Worm (Caenorhabditis elegans) whole organism, young adult: Measurements from ENCODE around the gene C42D8.9.

Experiments used
- B0019.2 ChIP-seq: fragments of 200-800 bp; sonication (Bioruptor generic); conservative IDR thresholded peaks from 2 replicates; pipeline ENCODE4 v1.3.6; 2022; ENCODE audit warnings: missing genetic modification reagents, missing genetic modification characterization, missing compliant biosample characterization
- B0261.1 ChIP-seq: sonication (generic microtip); optimal IDR thresholded peaks from 2 replicates; lab custom pipeline; 2016; ENCODE audit warnings: mild to moderate bottlenecking, missing genetic modification characterization, moderate library complexity, missing compliant biosample characterization
- F22D6.2 ChIP-seq: sonication (generic microtip); optimal IDR thresholded peaks from 2 replicates; lab custom pipeline; 2016; ENCODE audit warnings: mild to moderate bottlenecking, missing genetic modification characterization, missing compliant biosample characterization
- F23B12.7 ChIP-seq: sonication (generic microtip); optimal IDR thresholded peaks from 2 replicates; lab custom pipeline; 2017; ENCODE audit warnings: missing genetic modification characterization, mild to moderate bottlenecking, missing compliant biosample characterization, antibody characterized with exemption, moderate library complexity; ENCODE audit not compliant: insufficient read depth
- F37B4.10 ChIP-seq: fragments of 200-800 bp; sonication (Bioruptor generic); IDR thresholded peaks from 2 replicates; pipeline ENCODE4 v1.3.6; 2022; ENCODE audit warnings: missing genetic modification characterization, missing compliant biosample characterization
- F49E8.2 ChIP-seq: sonication (generic microtip); optimal IDR thresholded peaks from 3 replicates; lab custom pipeline; 2017; ENCODE audit warnings: missing genetic modification characterization, mild to moderate bottlenecking, missing compliant biosample characterization, antibody characterized with exemption, moderate library complexity; ENCODE audit not compliant: insufficient read depth
- T07F8.4 ChIP-seq: sonication (generic microtip); optimal IDR thresholded peaks from 2 replicates; lab custom pipeline; 2016; ENCODE audit warnings: mild to moderate bottlenecking, missing genetic modification characterization, moderate library complexity, missing compliant biosample characterization
- Y53F4B.3 ChIP-seq: fragments of 200-800 bp; sonication (Bioruptor generic); IDR thresholded peaks from 2 replicates; pipeline ENCODE4 v1.3.6; 2022; ENCODE audit warnings: missing genetic modification reagents, missing genetic modification characterization, missing compliant biosample characterization
- Y67H2A.10 ChIP-seq: fragments of 200-800 bp; sonication (Bioruptor generic); conservative IDR thresholded peaks from 2 replicates; pipeline ENCODE4 v1.3.6; 2022; ENCODE audit warnings: missing genetic modification reagents, missing genetic modification characterization, missing compliant biosample characterization
- ZK185.1 ChIP-seq: sonication (generic microtip); optimal IDR thresholded peaks from 2 replicates; lab custom pipeline; 2016; ENCODE audit warnings: mild to moderate bottlenecking, missing genetic modification characterization, missing compliant biosample characterization; ENCODE audit not compliant: poor library complexity, severe bottlenecking
- ama-1 ChIP-seq, 3 experiments: fragments of 150-350 bp in 1 of 3; sonication (generic microtip) in 2 of 3; optimal IDR thresholded peaks; 2 replicates each; lab custom pipeline; 2014 to 2018; ENCODE audit warnings: missing biosample characterization in 2 of 3, missing genetic modification characterization in 2 of 3, missing genetic modification reagents in 2 of 3
- attf-5 ChIP-seq: fragments of 200-800 bp; sonication (Bioruptor generic); optimal IDR thresholded peaks from 2 replicates; lab custom pipeline; 2018; ENCODE audit warnings: mild to moderate bottlenecking, missing genetic modification characterization, missing compliant biosample characterization
- bed-1 ChIP-seq: fragments of 200-800 bp; sonication (Bioruptor generic); IDR thresholded peaks from 2 replicates; pipeline ENCODE4 v1.3.6; 2022; ENCODE audit warnings: missing genetic modification reagents, missing genetic modification characterization, missing compliant biosample characterization
- bed-2 ChIP-seq: fragments of 200-800 bp; sonication (Bioruptor generic); IDR thresholded peaks from 2 replicates; pipeline ENCODE4 v1.3.6; 2022; ENCODE audit warnings: missing genetic modification reagents, missing genetic modification characterization, missing compliant biosample characterization
- ceh-40 ChIP-seq: fragments of 200-800 bp; sonication (Bioruptor generic); IDR thresholded peaks from 2 replicates; pipeline ENCODE4 v1.3.6; 2022; ENCODE audit warnings: missing genetic modification characterization, missing compliant biosample characterization
- ceh-58 ChIP-seq: fragments of 200-800 bp; sonication (Bioruptor generic); IDR thresholded peaks from 2 replicates; pipeline ENCODE4 v1.3.6; 2022; ENCODE audit warnings: missing genetic modification characterization, missing compliant biosample characterization
- ceh-79 ChIP-seq: sonication (generic microtip); optimal IDR thresholded peaks from 2 replicates; lab custom pipeline; 2017; ENCODE audit warnings: mild to moderate bottlenecking, missing genetic modification characterization, missing compliant biosample characterization
- die-1 ChIP-seq: sonication (generic microtip); optimal IDR thresholded peaks from 2 replicates; lab custom pipeline; 2016; ENCODE audit warnings: missing genotype, mild to moderate bottlenecking, missing genetic modification characterization, missing compliant biosample characterization
- dox-1 ChIP-seq: fragments of 200-800 bp; sonication (Bioruptor generic); IDR thresholded peaks from 2 replicates; pipeline ENCODE4 v1.3.6; 2022; ENCODE audit warnings: missing genetic modification reagents, missing genetic modification characterization, missing compliant biosample characterization
- dpff-1 ChIP-seq: sonication (generic microtip); optimal IDR thresholded peaks from 2 replicates; lab custom pipeline; 2017; ENCODE audit warnings: mild to moderate bottlenecking, missing genetic modification characterization, missing compliant biosample characterization
- efl-1 ChIP-seq: fragments of 150-350 bp; optimal IDR thresholded peaks from 2 replicates; lab custom pipeline; 2014; ENCODE audit warnings: missing biosample characterization, missing genetic modification reagents, missing genetic modification characterization
- egl-18 ChIP-seq: fragments of 200-800 bp; sonication (Bioruptor generic); IDR thresholded peaks from 2 replicates; pipeline ENCODE4 v1.3.6; 2022; ENCODE audit warnings: missing genetic modification reagents, missing genetic modification characterization, missing compliant biosample characterization
- egrh-3 ChIP-seq: fragments of 200-800 bp; sonication (Bioruptor generic); IDR thresholded peaks from 2 replicates; pipeline ENCODE4 v1.3.6; 2022; ENCODE audit warnings: missing genetic modification reagents, missing genetic modification characterization, missing compliant biosample characterization
- ekl-4 ChIP-seq: fragments of 200-800 bp; sonication (Bioruptor generic); IDR thresholded peaks from 2 replicates; pipeline ENCODE4 v1.3.6; 2022; ENCODE audit warnings: missing genetic modification reagents, missing genetic modification characterization, missing compliant biosample characterization
- ets-4 ChIP-seq: fragments of 200-800 bp; sonication (Bioruptor generic); optimal IDR thresholded peaks from 2 replicates; lab custom pipeline; 2018; ENCODE audit warnings: mild to moderate bottlenecking, missing genetic modification characterization, missing compliant biosample characterization
- hrde-1 ChIP-seq: sonication (generic microtip); optimal IDR thresholded peaks from 2 replicates; lab custom pipeline; 2016; ENCODE audit warnings: missing genetic modification characterization, mild to moderate bottlenecking, missing compliant biosample characterization, moderate library complexity, missing genotype, missing genetic modification reagents, borderline replicate concordance
- let-526 ChIP-seq: fragments of 200-800 bp; sonication (Bioruptor generic); IDR thresholded peaks from 2 replicates; pipeline ENCODE4 v1.3.6; 2022; ENCODE audit warnings: missing genetic modification reagents, missing genetic modification characterization, missing compliant biosample characterization
- lin-26 ChIP-seq: fragments of 200-800 bp; sonication (Bioruptor generic); IDR thresholded peaks from 2 replicates; pipeline ENCODE4 v1.3.6; 2022; ENCODE audit warnings: missing genetic modification reagents, missing genetic modification characterization, missing compliant biosample characterization
- lir-1 ChIP-seq: fragments of 200-800 bp; sonication (Bioruptor generic); conservative IDR thresholded peaks from 2 replicates; pipeline ENCODE4 v1.3.6; 2022; ENCODE audit warnings: missing genetic modification reagents, missing genetic modification characterization, missing compliant biosample characterization
- lsl-1 ChIP-seq: fragments of 200-800 bp; sonication (Bioruptor generic); optimal IDR thresholded peaks from 2 replicates; lab custom pipeline; 2018; ENCODE audit warnings: mild to moderate bottlenecking, missing genetic modification characterization, moderate library complexity, missing compliant biosample characterization
- madf-6 ChIP-seq: fragments of 200-800 bp; sonication (Bioruptor generic); IDR thresholded peaks from 2 replicates; pipeline ENCODE4 v1.3.6; 2022; ENCODE audit warnings: missing genetic modification reagents, missing genetic modification characterization, missing compliant biosample characterization
- madf-8 ChIP-seq: fragments of 200-800 bp; sonication (Bioruptor generic); conservative IDR thresholded peaks from 2 replicates; pipeline ENCODE4 v1.3.6; 2022; ENCODE audit warnings: missing genetic modification reagents, missing genetic modification characterization, missing compliant biosample characterization
- mel-28 ChIP-seq: sonication (generic microtip); optimal IDR thresholded peaks from 2 replicates; lab custom pipeline; 2016; ENCODE audit warnings: borderline replicate concordance, mild to moderate bottlenecking, missing genetic modification characterization, missing compliant biosample characterization
- mes-4 ChIP-seq: sonication (generic microtip); optimal IDR thresholded peaks from 2 replicates; lab custom pipeline; 2016; ENCODE audit warnings: missing genotype, missing genetic modification characterization, missing compliant biosample characterization
- nfyb-1 ChIP-seq: fragments of 200-800 bp; sonication (Bioruptor generic); IDR thresholded peaks from 2 replicates; pipeline ENCODE4 v1.3.6; 2022; ENCODE audit warnings: missing genetic modification reagents, missing genetic modification characterization, missing compliant biosample characterization
- nhr-120 ChIP-seq: fragments of 200-800 bp; sonication (Bioruptor generic); IDR thresholded peaks from 2 replicates; pipeline ENCODE4 v1.3.6; 2022; ENCODE audit warnings: missing genetic modification characterization, missing compliant biosample characterization
- nhr-27 ChIP-seq: fragments of 200-800 bp; sonication (Bioruptor generic); optimal IDR thresholded peaks from 2 replicates; lab custom pipeline; 2018; ENCODE audit warnings: mild to moderate bottlenecking, missing genetic modification characterization, moderate library complexity, missing compliant biosample characterization
- nhr-90 ChIP-seq: sonication (generic microtip); optimal IDR thresholded peaks from 2 replicates; lab custom pipeline; 2016; ENCODE audit warnings: missing genotype, mild to moderate bottlenecking, missing genetic modification characterization, missing compliant biosample characterization
- pha-4 ChIP-seq: fragments of 150-350 bp; sonication (generic microtip); optimal IDR thresholded peaks from 2 replicates; lab custom pipeline; 2014; ENCODE audit warnings: missing biosample characterization, missing genetic modification reagents, missing genetic modification characterization
- repo-1 ChIP-seq: sonication (generic microtip); optimal IDR thresholded peaks from 2 replicates; lab custom pipeline; 2017; ENCODE audit warnings: mild to moderate bottlenecking, missing genetic modification characterization, missing compliant biosample characterization
- snpc-4 ChIP-seq, 5 experiments: fragments of 150-350 bp in 1 of 5; sonication (generic microtip) in 4 of 5; optimal IDR thresholded peaks; 2 replicates each; lab custom pipeline; 2014 to 2018; ENCODE audit warnings: missing genetic modification characterization in 5 of 5, missing biosample characterization in 3 of 5, antibody characterized with exemption in 2 of 5, mild to moderate bottlenecking in 2 of 5, missing compliant biosample characterization in 2 of 5, missing genotype in 2 of 5, moderate library complexity in 2 of 5, missing genetic modification reagents in 1 of 5
- somi-1 ChIP-seq: fragments of 200-800 bp; sonication (Bioruptor generic); optimal IDR thresholded peaks from 2 replicates; lab custom pipeline; 2018; ENCODE audit warnings: mild to moderate bottlenecking, missing genetic modification characterization, missing compliant biosample characterization
- tbx-9 ChIP-seq: sonication (generic microtip); optimal IDR thresholded peaks from 2 replicates; lab custom pipeline; 2016; ENCODE audit warnings: borderline replicate concordance, missing genetic modification characterization, inconsistent platforms, missing compliant biosample characterization
- xnd-1 ChIP-seq: sonication (generic microtip); optimal IDR thresholded peaks from 2 replicates; lab custom pipeline; 2016; ENCODE audit warnings: missing genotype, missing genetic modification reagents, missing genetic modification characterization, missing compliant biosample characterization
- ztf-22 ChIP-seq: fragments of 200-800 bp; sonication (Bioruptor generic); optimal IDR thresholded peaks from 2 replicates; lab custom pipeline; 2018; ENCODE audit warnings: mild to moderate bottlenecking, missing genetic modification characterization, moderate library complexity, missing compliant biosample characterization
- ztf-26 ChIP-seq: sonication (generic microtip); optimal IDR thresholded peaks from 2 replicates; lab custom pipeline; 2017; ENCODE audit warnings: missing genetic modification characterization, missing compliant biosample characterization
- ztf-28 ChIP-seq: fragments of 200-800 bp; sonication (Bioruptor generic); IDR thresholded peaks from 2 replicates; pipeline ENCODE4 v1.3.6; 2022; ENCODE audit warnings: missing genetic modification reagents, missing genetic modification characterization, missing compliant biosample characterization

Gene C42D8.9

ce11 chrX:5100738-5101379 lies 6.0 kb downstream of the C42D8.9 start, which contains the start of gene vit-2 (continued):
- TF ChIP-seq mes-4 (tag; lab: Kevin White, UChicago) = no peak
- TF ChIP-seq dox-1 (GFP tag; lab: Robert Waterston, UW) = peak; percentile 60
- no peak for TF ChIP-seq lir-1
- TF ChIP-seq efl-1 = no peak
- TF ChIP-seq egrh-3 (GFP tag; lab: Robert Waterston, UW) = peak; percentile 56; the same call in 1 of the 2 replicates
- peak; percentile 74; the same call in 1 of the 2 replicates for TF ChIP-seq let-526 (GFP tag; lab: Robert Waterston, UW)
- TF ChIP-seq F37B4.10 (GFP tag; lab: Robert Waterston, UW) = no peak
- TF ChIP-seq lin-26 (GFP tag; lab: Robert Waterston, UW) = no peak
- no peak for TF ChIP-seq ceh-40
- TF ChIP-seq F49E8.2 = no peak
- TF ChIP-seq ztf-26 (tag; lab: Kevin White, UChicago) = peak; percentile 7
- no peak for TF ChIP-seq nhr-27
- TF ChIP-seq snpc-4 (GFP tag; optimal IDR thresholded peaks at IDR 0.05; lab: Kevin White, UChicago) = no peak
- peak in 1 of 4 experiments; percentile 16 for TF ChIP-seq snpc-4 (tag; optimal IDR thresholded peaks at IDR 0.05; lab: Kevin White, UChicago)
- no peak for TF ChIP-seq ZK185.1 (tag; lab: Kevin White, UChicago)
- TF ChIP-seq die-1 (tag; lab: Kevin White, UChicago) = no peak
- no peak for TF ChIP-seq F22D6.2 (tag; lab: Kevin White, UChicago)
- no peak for TF ChIP-seq lsl-1 (GFP tag; lab: Kevin White, UChicago)
- no peak for TF ChIP-seq ceh-79
- no peak for TF ChIP-seq somi-1
- TF ChIP-seq ekl-4 = peak; percentile 54; the same call in 1 of the 2 replicates
- TF ChIP-seq F23B12.7 = no peak
- TF ChIP-seq B0261.1 (tag; lab: Kevin White, UChicago) = no peak
- no peak for TF ChIP-seq nhr-120
- TF ChIP-seq egl-18 (GFP tag; lab: Robert Waterston, UW) = no peak
- no peak for TF ChIP-seq mel-28 (tag; lab: Kevin White, UChicago)
- no peak for TF ChIP-seq ztf-28 (GFP tag; lab: Robert Waterston, UW)
- no peak for TF ChIP-seq pha-4 (tag; lab: Kevin White, UChicago)
- peak; percentile 30; the same call in 1 of the 2 replicates for TF ChIP-seq madf-6 (GFP tag; lab: Robert Waterston, UW)
- TF ChIP-seq madf-8 (GFP tag; lab: Robert Waterston, UW) = no peak
- no peak for TF ChIP-seq hrde-1
- TF ChIP-seq tbx-9 (tag; lab: Kevin White, UChicago) = no peak
- TF ChIP-seq ztf-22 (GFP tag; lab: Kevin White, UChicago) = peak; percentile 21
- no peak for TF ChIP-seq attf-5 (GFP tag; lab: Kevin White, UChicago)
- TF ChIP-seq xnd-1 (tag; lab: Kevin White, UChicago) = no peak
- TF ChIP-seq ceh-58 (GFP tag; lab: Robert Waterston, UW) = no peak
- TF ChIP-seq dpff-1 = no peak
- no peak for TF ChIP-seq T07F8.4 (tag; lab: Kevin White, UChicago)
- peak; percentile 42 for TF ChIP-seq repo-1 (tag; lab: Kevin White, UChicago)
- TF ChIP-seq Y67H2A.10 (GFP tag; lab: Robert Waterston, UW) = no peak
- TF ChIP-seq ets-4 (GFP tag; lab: Kevin White, UChicago) = peak; percentile 45
- TF ChIP-seq Y53F4B.3 = no peak
- peak; percentile 70 for TF ChIP-seq nhr-90 (tag; lab: Kevin White, UChicago)
- no peak for TF ChIP-seq B0019.2 (GFP tag; lab: Robert Waterston, UW)
- TF ChIP-seq ama-1 (optimal IDR thresholded peaks at IDR 0.05; lab: Kevin White, UChicago) = no peak
- no peak for TF ChIP-seq ama-1 (GFP tag; optimal IDR thresholded peaks at IDR 0.05; lab: Kevin White, UChicago)
- peak; percentile 83 for TF ChIP-seq nfyb-1 (GFP tag; lab: Robert Waterston, UW)
- TF ChIP-seq bed-2 (GFP tag; lab: Robert Waterston, UW) = no peak
- 0 out of 2 replicates have a peak, but pooled peaks have one; percentile 53 for TF ChIP-seq bed-1
